Fruit fly (Drosophila melanogaster) whole organism, embryonic: ENCODE results near the gene CAH7.
A peak's percentile ranks its signal among the peaks of the same experiment; 100 is the strongest.

ENCODE experiments used
- B-H1 ChIP-seq: fragments of 200-800 bp; sonication (Bioruptor generic); IDR thresholded peaks from 3 replicates; pipeline ENCODE4 v1.3.6; 2022; ENCODE audit warnings: missing biosample characterization, missing genetic modification characterization
- CG10147 ChIP-seq: fragments of 200-800 bp; sonication (Bioruptor generic); optimal IDR thresholded peaks from 2 replicates; lab custom pipeline; 2019; ENCODE audit warnings: missing biosample characterization, mild to moderate bottlenecking, missing genetic modification characterization, moderate library complexity
- CG12659 ChIP-seq: fragments of 200-800 bp; sonication (Bioruptor generic); optimal IDR thresholded peaks from 3 replicates; lab custom pipeline; 2017; ENCODE audit warnings: mild to moderate bottlenecking, missing biosample characterization, missing genetic modification reagents, missing genetic modification characterization
- CG14441 ChIP-seq: fragments of 200-800 bp; sonication (Bioruptor generic); IDR thresholded peaks from 2 replicates; pipeline ENCODE4 v1.3.6; 2022; ENCODE audit warnings: missing biosample characterization, missing genetic modification characterization
- CG15514 ChIP-seq: fragments of 200-800 bp; sonication (Bioruptor generic); optimal IDR thresholded peaks from 3 replicates; lab custom pipeline; 2017; ENCODE audit warnings: missing biosample characterization, missing genetic modification characterization, mild to moderate bottlenecking, moderate library complexity, missing genetic modification reagents
- CG17385 ChIP-seq: fragments of 200-800 bp; sonication (Bioruptor generic); optimal IDR thresholded peaks from 3 replicates; lab custom pipeline; 2018; ENCODE audit warnings: missing biosample characterization, mild to moderate bottlenecking, missing genetic modification characterization
- CG18262 ChIP-seq: fragments of 200-800 bp; optimal IDR thresholded peaks from 3 replicates; lab custom pipeline; 2019; ENCODE audit warnings: missing biosample characterization, mild to moderate bottlenecking, missing genetic modification characterization, moderate library complexity
- CG18599 ChIP-seq: fragments of 200-800 bp; sonication (Bioruptor generic); optimal IDR thresholded peaks from 3 replicates; lab custom pipeline; 2017; ENCODE audit warnings: missing biosample characterization, missing genetic modification characterization, mild to moderate bottlenecking, moderate library complexity, missing genetic modification reagents
- CG30431 ChIP-seq: fragments of 200-800 bp; sonication (Bioruptor generic); optimal IDR thresholded peaks from 2 replicates; lab custom pipeline; 2017; ENCODE audit warnings: missing biosample characterization, missing genetic modification characterization
- CG34376 ChIP-seq: fragments of 200-800 bp; sonication (Bioruptor generic); optimal IDR thresholded peaks from 2 replicates; lab custom pipeline; 2018; ENCODE audit warnings: missing biosample characterization, mild to moderate bottlenecking, missing genetic modification characterization
- CG3847 ChIP-seq: fragments of 200-800 bp; sonication (Bioruptor generic); IDR thresholded peaks from 2 replicates; pipeline ENCODE4 v1.3.6; 2022; ENCODE audit warnings: missing biosample characterization, missing genetic modification characterization
- CG4404 ChIP-seq: fragments of 200-800 bp; sonication (Bioruptor generic); IDR thresholded peaks from 2 replicates; pipeline ENCODE4 v1.3.6; 2022; ENCODE audit warnings: missing biosample characterization, missing genetic modification characterization
- CG4707 ChIP-seq: fragments of 200-800 bp; sonication (Bioruptor generic); optimal IDR thresholded peaks from 2 replicates; lab custom pipeline; 2018; ENCODE audit warnings: missing biosample characterization, mild to moderate bottlenecking, missing genetic modification characterization, moderate library complexity
- CG4820 ChIP-seq: fragments of 200-800 bp; sonication (Bioruptor generic); optimal IDR thresholded peaks from 3 replicates; lab custom pipeline; 2016; ENCODE audit warnings: missing biosample characterization, missing genetic modification characterization
- CG5180 ChIP-seq: fragments of 200-800 bp; sonication (Bioruptor generic); optimal IDR thresholded peaks from 3 replicates; lab custom pipeline; 2017; ENCODE audit warnings: missing biosample characterization, missing genetic modification characterization, mild to moderate bottlenecking, moderate library complexity, missing genetic modification reagents
- CG6683 ChIP-seq: fragments of 200-800 bp; sonication (Bioruptor generic); optimal IDR thresholded peaks from 2 replicates; lab custom pipeline; 2017; ENCODE audit warnings: missing biosample characterization, mild to moderate bottlenecking, missing genetic modification characterization, missing genetic modification reagents
- CG7357 ChIP-seq: fragments of 200-800 bp; sonication (Bioruptor generic); IDR thresholded peaks from 3 replicates; pipeline ENCODE4 v1.3.6; 2022; ENCODE audit warnings: missing biosample characterization, missing genetic modification characterization
- CoRest ChIP-seq: fragments of 200-800 bp; sonication (Bioruptor generic); optimal IDR thresholded peaks from 3 replicates; lab custom pipeline; 2018; ENCODE audit warnings: missing biosample characterization, mild to moderate bottlenecking, missing genetic modification characterization, moderate library complexity
- Dek ChIP-seq: fragments of 200-800 bp; sonication (Bioruptor generic); optimal IDR thresholded peaks from 3 replicates; lab custom pipeline; 2019; ENCODE audit warnings: missing biosample characterization, mild to moderate bottlenecking, missing genetic modification characterization, moderate library complexity
- E2f1 ChIP-seq: fragments of 200-800 bp; sonication (Bioruptor generic); IDR thresholded peaks from 2 replicates; pipeline ENCODE4 v1.3.6; 2022; ENCODE audit warnings: missing biosample characterization, missing genetic modification characterization
- Eip74EF ChIP-seq, 2 experiments: fragments of 200-800 bp in 1 of 2; fragments of >200 bp in 1 of 2; sonication (Bioruptor generic) in 1 of 2; optimal IDR thresholded peaks; 2 replicates each; lab custom pipeline; 2017 to 2019; ENCODE audit warnings: missing biosample characterization in 2 of 2, missing genetic modification characterization in 2 of 2, mild to moderate bottlenecking in 1 of 2, moderate library complexity in 1 of 2
- Elba2 ChIP-seq: fragments of 200-800 bp; sonication (Bioruptor generic); optimal IDR thresholded peaks from 3 replicates; lab custom pipeline; 2016; ENCODE audit warnings: missing biosample characterization, missing genetic modification characterization
- Gsc ChIP-seq: fragments of 200-800 bp; sonication (Bioruptor generic); IDR thresholded peaks from 2 replicates; pipeline ENCODE4 v1.3.6; 2022; ENCODE audit warnings: missing biosample characterization, missing genetic modification characterization
- Hr51 ChIP-seq, 2 experiments: fragments of 200-800 bp; sonication (Bioruptor generic); optimal IDR thresholded peaks; 2 replicates in 1 of 2; 3 replicates in 1 of 2; lab custom pipeline; 2016 to 2018; ENCODE audit warnings: missing biosample characterization in 2 of 2, missing genetic modification characterization in 2 of 2, mild to moderate bottlenecking in 1 of 2, moderate library complexity in 1 of 2
- Hr78 ChIP-seq, 2 experiments: fragments of 200-800 bp in 1 of 2; fragments of >200 bp in 1 of 2; sonication (Bioruptor generic) in 1 of 2; optimal IDR thresholded peaks; 2 replicates each; lab custom pipeline; 2017 to 2019; ENCODE audit warnings: missing biosample characterization in 2 of 2, missing genetic modification characterization in 2 of 2, mild to moderate bottlenecking in 1 of 2, moderate library complexity in 1 of 2
- Lhr ChIP-seq: fragments of 200-800 bp; sonication (Bioruptor generic); optimal IDR thresholded peaks from 3 replicates; lab custom pipeline; 2017; ENCODE audit warnings: mild to moderate bottlenecking, missing biosample characterization, missing genetic modification reagents, missing genetic modification characterization
- Opbp ChIP-seq: fragments of 200-800 bp; sonication (Bioruptor generic); IDR thresholded peaks from 3 replicates; pipeline ENCODE4 v1.3.6; 2022; ENCODE audit warnings: missing biosample characterization, missing genetic modification characterization; ENCODE audit not compliant: partially characterized antibody
- Rfx ChIP-seq: fragments of 200-800 bp; sonication (Bioruptor generic); IDR thresholded peaks from 2 replicates; pipeline ENCODE4 v1.3.6; 2022; ENCODE audit warnings: missing biosample characterization, missing genetic modification characterization
- Sox100B ChIP-seq: fragments of 200-800 bp; sonication (Bioruptor generic); optimal IDR thresholded peaks from 3 replicates; lab custom pipeline; 2018; ENCODE audit warnings: missing biosample characterization, mild to moderate bottlenecking, missing genetic modification characterization
- Tbp ChIP-seq: fragments of >200 bp; optimal IDR thresholded peaks from 2 replicates; lab custom pipeline; 2018; ENCODE audit warnings: missing biosample characterization, missing genetic modification characterization
- Trl ChIP-seq, 3 experiments: fragments of >200 bp in 2 of 3; fragments of 200-800 bp in 1 of 3; sonication (Bioruptor generic) in 1 of 3; optimal IDR thresholded peaks; 2 replicates in 1 of 3; 3 replicates in 2 of 3; lab custom pipeline; 2016 to 2017; ENCODE audit warnings: missing biosample characterization in 1 of 3, missing genetic modification characterization in 1 of 3
- Vsx1 ChIP-seq: fragments of 200-800 bp; sonication (Bioruptor generic); optimal IDR thresholded peaks from 2 replicates; lab custom pipeline; 2017; ENCODE audit warnings: missing biosample characterization, mild to moderate bottlenecking, missing genetic modification characterization, missing genetic modification reagents
- YL-1 ChIP-seq: fragments of 200-800 bp; sonication (Bioruptor generic); optimal IDR thresholded peaks from 3 replicates; lab custom pipeline; 2017; ENCODE audit warnings: missing biosample characterization, mild to moderate bottlenecking, missing genetic modification characterization
- bcd ChIP-seq: fragments of 200-800 bp; sonication (Bioruptor generic); optimal IDR thresholded peaks from 2 replicates; lab custom pipeline; 2017; ENCODE audit warnings: missing biosample characterization, mild to moderate bottlenecking, missing genetic modification characterization
- cad ChIP-seq: fragments of >200 bp; optimal IDR thresholded peaks from 2 replicates; lab custom pipeline; 2017; ENCODE audit warnings: missing biosample characterization, missing genetic modification characterization
- caup ChIP-seq: fragments of 200-800 bp; sonication (Bioruptor generic); optimal IDR thresholded peaks from 3 replicates; lab custom pipeline; 2017; ENCODE audit warnings: missing biosample characterization, mild to moderate bottlenecking, missing genetic modification characterization, moderate library complexity; ENCODE audit not compliant: severe bottlenecking
- corto ChIP-seq: fragments of 200-800 bp; sonication (Bioruptor generic); optimal IDR thresholded peaks from 2 replicates; lab custom pipeline; 2016; ENCODE audit warnings: missing biosample characterization, mild to moderate bottlenecking, missing genetic modification characterization, moderate library complexity
- crc ChIP-seq: fragments of 200-800 bp; sonication (Bioruptor generic); optimal IDR thresholded peaks from 2 replicates; lab custom pipeline; 2016; ENCODE audit warnings: missing biosample characterization, missing genetic modification characterization
- eyg ChIP-seq: fragments of 200-800 bp; sonication (Bioruptor generic); optimal IDR thresholded peaks from 3 replicates; lab custom pipeline; 2016; ENCODE audit warnings: missing biosample characterization, missing genetic modification characterization
- klu ChIP-seq: fragments of 200-800 bp; sonication (Bioruptor generic); IDR thresholded peaks from 2 replicates; pipeline ENCODE4 v1.3.6; 2022; ENCODE audit warnings: missing biosample characterization, missing genetic modification characterization
- lbe ChIP-seq: fragments of 200-800 bp; sonication (Bioruptor generic); optimal IDR thresholded peaks from 2 replicates; lab custom pipeline; 2016; ENCODE audit warnings: missing biosample characterization, mild to moderate bottlenecking, missing genetic modification characterization
- maf-S ChIP-seq: fragments of 200-800 bp; sonication (Bioruptor generic); optimal IDR thresholded peaks from 2 replicates; lab custom pipeline; 2016; ENCODE audit warnings: missing biosample characterization, missing genetic modification characterization
- nau ChIP-seq: fragments of 200-800 bp; sonication (Bioruptor generic); optimal IDR thresholded peaks from 3 replicates; lab custom pipeline; 2017; ENCODE audit warnings: missing biosample characterization, mild to moderate bottlenecking, missing genetic modification characterization, missing genetic modification reagents
- nom ChIP-seq: fragments of 200-800 bp; sonication (Bioruptor generic); optimal IDR thresholded peaks from 2 replicates; lab custom pipeline; 2017; ENCODE audit warnings: missing biosample characterization, missing genetic modification characterization, mild to moderate bottlenecking, moderate library complexity, missing genetic modification reagents
- psq ChIP-seq: fragments of 200-800 bp; sonication (Bioruptor generic); optimal IDR thresholded peaks from 2 replicates; lab custom pipeline; 2017; ENCODE audit warnings: missing biosample characterization, missing genetic modification characterization
- sqz ChIP-seq: fragments of 200-800 bp; sonication (Bioruptor generic); optimal IDR thresholded peaks from 3 replicates; lab custom pipeline; 2018; ENCODE audit warnings: missing biosample characterization, mild to moderate bottlenecking, missing genetic modification characterization
- tio ChIP-seq: fragments of 200-800 bp; sonication (Bioruptor generic); optimal IDR thresholded peaks from 2 replicates; lab custom pipeline; 2017; ENCODE audit warnings: missing biosample characterization, missing genetic modification characterization, inconsistent platforms

CAH7 gene

DNA sequence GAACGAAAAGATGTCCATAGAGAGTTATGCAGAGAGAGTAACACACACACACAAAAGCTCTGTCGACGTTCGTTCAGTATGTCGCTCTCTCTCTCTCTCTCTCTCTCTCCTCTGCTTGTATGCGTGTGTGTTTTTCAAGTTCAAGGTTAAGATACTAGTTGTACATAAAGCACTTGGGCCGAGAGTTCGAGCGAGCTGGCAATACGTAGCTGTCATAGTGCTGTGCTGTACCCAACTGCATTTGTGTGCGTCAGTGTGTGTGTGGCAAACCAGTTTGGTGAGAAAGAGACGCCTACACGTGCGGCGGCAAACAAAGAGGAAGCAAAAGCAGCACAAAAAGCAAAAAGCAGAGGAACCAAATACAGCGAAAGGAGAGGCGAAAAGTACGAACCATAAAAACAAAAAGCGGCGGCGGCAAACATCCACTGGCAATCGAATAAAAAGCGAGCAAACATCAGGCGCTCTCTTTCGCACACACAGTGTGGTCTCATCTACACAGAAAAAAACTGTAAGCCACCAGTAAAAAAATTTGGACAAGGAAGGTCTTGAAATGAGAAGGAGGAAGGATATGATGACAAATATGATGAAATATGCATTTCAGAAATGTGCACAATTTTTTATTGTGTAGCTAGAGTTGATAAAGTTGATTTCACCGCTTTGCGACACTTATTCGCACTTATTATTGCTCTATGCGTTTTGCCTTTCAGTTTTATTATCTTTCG, 24.7 kb upstream of the CAH7 start (continued):
- TF ChIP-seq lbe (GFP tag; lab: Kevin White, UChicago) (peak; percentile 82), CG17385 (peak; percentile 52), bcd (GFP tag; lab: Kevin White, UChicago) (peak; percentile 77), Tbp (no peak), E2f1 (GFP tag; lab: Robert Waterston, UW) (0 out of 2 replicates have a peak, but pooled peaks have one; percentile 46), nom (peak; percentile 61), CG14441 (GFP tag; lab: Robert Waterston, UW) (peak; percentile 80), Elba2 (no peak), tio (GFP tag; lab: Kevin White, UChicago) (peak; percentile 64), CG34376 (GFP tag; lab: Kevin White, UChicago) (no peak), B-H1 (no peak), CG4820 (GFP tag; lab: Kevin White, UChicago) (peak; percentile 53), CG15514 (GFP tag; lab: Kevin White, UChicago) (peak; percentile 65), Vsx1 (no peak), YL-1 (GFP tag; lab: Kevin White, UChicago) (no peak), cad (no peak), CG10147 (peak; percentile 12), Opbp (GFP tag; lab: Robert Waterston, UW) (no peak), CG18599 (GFP tag; lab: Kevin White, UChicago) (peak; percentile 77), CG12659 (peak; percentile 51), CG3847 (GFP tag; lab: Robert Waterston, UW) (peak; percentile 51), corto (GFP tag; lab: Kevin White, UChicago) (peak; percentile 69), sqz (GFP tag; lab: Kevin White, UChicago) (peak; percentile 41), maf-S (GFP tag; lab: Kevin White, UChicago) (peak; percentile 49), CG7357 (GFP tag; lab: Robert Waterston, UW) (peak; percentile 58; the same call in 1 of the 3 replicates), CoRest (tag; lab: Kevin White, UChicago) (peak; percentile 66), Trl (optimal IDR thresholded peaks at IDR 0.05; lab: Kevin White, UChicago) (peak; percentile 82 to 95), Trl (GFP tag; optimal IDR thresholded peaks at IDR 0.05; lab: Kevin White, UChicago) (peak; percentile 49), Rfx (GFP tag; lab: Robert Waterston, UW) (peak; percentile 77), CG4707 (GFP tag; lab: Kevin White, UChicago) (no peak), CG30431 (GFP tag; lab: Kevin White, UChicago) (peak; percentile 46), Eip74EF (GFP tag; optimal IDR thresholded peaks at IDR 0.05; lab: Kevin White, UChicago) (peak in 1 of 2 experiments; percentile 96), Hr51 (GFP tag; optimal IDR thresholded peaks at IDR 0.05; lab: Kevin White, UChicago) (peak; percentile 44 to 59), Sox100B (GFP tag; lab: Kevin White, UChicago) (peak; percentile 20), Hr78 (GFP tag; optimal IDR thresholded peaks at IDR 0.05; lab: Kevin White, UChicago) (peak in 1 of 2 experiments; percentile 52), CG4404 (peak; percentile 28; the same call in 1 of the 2 replicates), caup (GFP tag; lab: Kevin White, UChicago) (peak; percentile 41), klu (GFP tag; lab: Robert Waterston, UW) (peak; percentile 60), crc (peak; percentile 44), nau (GFP tag; lab: Kevin White, UChicago) (peak; percentile 45), Dek (peak; percentile 59), psq (GFP tag; lab: Kevin White, UChicago) (peak; percentile 80), CG5180 (GFP tag; lab: Kevin White, UChicago) (no peak), Lhr (GFP tag; lab: Kevin White, UChicago) (no peak), eyg (peak; percentile 1), CG18262 (tag; lab: Kevin White, UChicago) (peak; percentile 24), Gsc (peak; percentile 40), CG6683 (GFP tag; lab: Kevin White, UChicago) (peak; percentile 3)
